Fruit fly (Drosophila melanogaster) whole organism, wandering third instar larva: ENCODE measurements around the gene PIG-C.

Experiments used
- Hnf4 ChIP-seq: fragments of 200-800 bp; sonication (Bioruptor generic); optimal IDR thresholded peaks from 2 replicates; lab custom pipeline; 2016; ENCODE audit warnings: missing biosample characterization, mild to moderate bottlenecking, missing genetic modification characterization
- Hr78 ChIP-seq: fragments of >200 bp; optimal IDR thresholded peaks from 2 replicates; lab custom pipeline; 2017; ENCODE audit warnings: missing biosample characterization, missing genetic modification characterization
- Myc ChIP-seq: fragments of >200 bp; optimal IDR thresholded peaks from 2 replicates; lab custom pipeline; 2017
- N ChIP-seq: fragments of >200 bp; optimal IDR thresholded peaks from 2 replicates; lab custom pipeline; 2018; ENCODE audit warnings: missing biosample characterization, missing external identifiers, missing genetic modification characterization
- Rel ChIP-seq, 2 experiments: fragments of 200-800 bp; sonication (Bioruptor generic) in 1 of 2; optimal IDR thresholded peaks; 2 replicates in 1 of 2; 3 replicates in 1 of 2; lab custom pipeline; 2016 to 2019; ENCODE audit warnings: mild to moderate bottlenecking in 2 of 2, missing biosample characterization in 2 of 2, missing genetic modification characterization in 2 of 2, moderate library complexity in 1 of 2
- dsf ChIP-seq: sonication (Bioruptor generic); optimal IDR thresholded peaks from 2 replicates; lab custom pipeline; 2016; ENCODE audit warnings: missing biosample characterization, missing genetic modification characterization, borderline replicate concordance
- h ChIP-seq: fragments of 200-800 bp; sonication (Bioruptor generic); optimal IDR thresholded peaks from 3 replicates; lab custom pipeline; 2016; ENCODE audit warnings: missing biosample characterization, mild to moderate bottlenecking, missing genetic modification characterization
- lola ChIP-seq: fragments of >200 bp; optimal IDR thresholded peaks from 2 replicates; lab custom pipeline; 2017; ENCODE audit warnings: missing biosample characterization, missing genetic modification characterization
- pan ChIP-seq: fragments of >200 bp; optimal IDR thresholded peaks from 2 replicates; lab custom pipeline; 2017
- sv ChIP-seq: fragments of 200-800 bp; sonication (Bioruptor generic); optimal IDR thresholded peaks from 3 replicates; lab custom pipeline; 2016; ENCODE audit warnings: missing biosample characterization, missing genetic modification characterization
- woc ChIP-seq: sonication (Bioruptor generic); optimal IDR thresholded peaks from 2 replicates; lab custom pipeline; 2016; ENCODE audit warnings: missing biosample characterization, mild to moderate bottlenecking, missing genetic modification characterization

- no peak for TF ChIP-seq woc (GFP tag; lab: Kevin White, UChicago)
- TF ChIP-seq lola: no peak
- TF ChIP-seq Myc: no peak
- no peak for TF ChIP-seq Hr78 (GFP tag; lab: Kevin White, UChicago)
- TF ChIP-seq Hnf4 (GFP tag; lab: Kevin White, UChicago): no peak
- TF ChIP-seq Rel (GFP tag; optimal IDR thresholded peaks at IDR 0.05; lab: Kevin White, UChicago): no peak
- TF ChIP-seq Rel (tag; optimal IDR thresholded peaks at IDR 0.05; lab: Kevin White, UChicago): no peak
- no peak for TF ChIP-seq h (GFP tag; lab: Kevin White, UChicago)
- TF ChIP-seq sv (GFP tag; lab: Kevin White, UChicago): no peak
- TF ChIP-seq dsf (GFP tag; lab: Kevin White, UChicago): no peak
- no peak for TF ChIP-seq pan (lab: Kevin White, UChicago)
- no peak for TF ChIP-seq N (GFP tag; lab: Kevin White, UChicago)
Observed at dm6 chr3L:3307593-3307992, 11.4 kb downstream of the PIG-C start.
